Worm (Caenorhabditis elegans): ENCODE measurements around the gene C33G3.5.

C33G3.5 gene

ce11 chrX:14078574-14078973 is at the start of gene C33G3.5:
TSS of gene C33G3.5 (minus strand) at chrX:14078674.
- TF ChIP-seq mdl-1 (tag; optimal IDR thresholded peaks at IDR 0.05) (no peak), lin-13 (GFP tag; optimal IDR thresholded peaks at IDR 0.05) (no peak), nhr-10 (tag; optimal IDR thresholded peaks at IDR 0.05) (no peak), mab-5 (tag; optimal IDR thresholded peaks at IDR 0.05) (no peak), alr-1 (tag; optimal IDR thresholded peaks at IDR 0.05) (no peak), ztf-11 (tag; optimal IDR thresholded peaks at IDR 0.05) (no peak)

DNA sequence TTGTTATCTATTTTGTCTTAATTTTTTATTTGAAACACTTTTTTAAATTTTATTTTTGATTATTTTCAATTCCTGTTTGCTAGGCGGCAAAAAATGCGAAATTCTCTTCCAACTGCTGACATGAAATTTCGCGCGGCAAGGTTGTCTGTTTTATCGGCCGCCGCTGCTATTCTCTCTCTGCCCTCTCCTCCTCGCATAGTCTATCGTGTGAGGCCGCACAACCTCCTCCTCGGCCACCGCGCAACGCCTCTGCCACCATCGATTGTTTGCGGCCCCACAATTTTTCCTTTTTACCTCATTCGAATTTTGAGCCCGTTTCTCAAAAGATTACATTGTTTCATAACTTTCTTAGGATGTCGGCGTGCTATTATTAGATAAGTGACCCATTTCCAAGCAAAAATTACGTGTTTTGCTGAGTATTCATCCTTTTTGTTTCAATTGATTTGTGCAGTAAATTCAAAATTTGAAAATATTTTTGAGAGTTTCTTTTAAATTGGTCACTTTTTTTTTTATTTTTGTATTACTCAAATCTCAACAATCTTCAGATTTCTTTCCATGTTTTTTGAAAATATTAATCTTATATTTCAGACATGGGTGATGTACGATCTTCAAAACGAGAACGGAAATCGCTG is 48.9 kb upstream of the C33G3.5 start, which contains the start of gene F28H6.4:
F28H6.4 (plus strand) TSS at position 582 of the 632 bp plus-strand sequence.
- TF ChIP-seq fos-1 (tag; optimal IDR thresholded peaks at IDR 0.05) (peak; percentile 17), unc-55 (GFP tag; optimal IDR thresholded peaks at IDR 0.05) (peak; percentile 47), unc-62 (GFP tag; optimal IDR thresholded peaks at IDR 0.05) (no peak), ceh-82 (tag; optimal IDR thresholded peaks at IDR 0.05) (no peak), nhr-12 (tag; optimal IDR thresholded peaks at IDR 0.05) (no peak)

DNA sequence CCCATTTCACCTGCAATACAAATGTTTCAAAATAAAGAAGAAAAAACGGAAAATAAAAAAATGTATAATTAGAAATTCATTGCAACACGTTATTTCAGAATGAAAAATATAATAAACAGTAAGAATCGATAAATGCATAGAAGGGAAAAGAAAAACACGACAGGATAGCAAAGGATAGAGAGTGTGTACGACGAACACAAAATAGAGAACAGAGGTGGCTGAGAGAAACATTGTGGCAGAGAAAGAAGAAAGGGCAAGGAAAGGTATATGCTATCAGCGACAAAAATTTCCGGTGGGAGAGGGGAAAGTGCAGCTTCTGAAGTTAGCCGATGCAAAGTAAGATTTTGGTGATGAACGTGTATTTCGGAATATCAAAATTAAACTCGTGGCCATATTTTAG is 47.4 kb upstream of the C33G3.5 start, which contains the start of gene F28H6.6:
F28H6.6 (minus strand) TSS at position 10 of the 400 bp plus-strand sequence.
- no peak for TF ChIP-seq nhr-21 (tag; optimal IDR thresholded peaks at IDR 0.05)
- TF ChIP-seq snpc-4 (tag; optimal IDR thresholded peaks at IDR 0.05) = no peak
- TF ChIP-seq blmp-1 (tag; optimal IDR thresholded peaks at IDR 0.05; ENCODE audit: insufficient read depth) = no peak
- no peak for TF ChIP-seq skn-1 (tag; optimal IDR thresholded peaks at IDR 0.05)
- TF ChIP-seq unc-39 (tag; optimal IDR thresholded peaks at IDR 0.05) = no peak
- no peak for TF ChIP-seq ZK546.5 (tag; optimal IDR thresholded peaks at IDR 0.05)
- no peak for TF ChIP-seq elt-1 (tag; optimal IDR thresholded peaks at IDR 0.05)

ce11 chrX:14118762-14119161 is 40.3 kb upstream of the C33G3.5 start:
- TF ChIP-seq aly-2 (tag; optimal IDR thresholded peaks at IDR 0.05) = no peak
- TF ChIP-seq lin-11 (tag; optimal IDR thresholded peaks at IDR 0.05) = no peak
- TF ChIP-seq sem-4 (tag; optimal IDR thresholded peaks at IDR 0.05) = no peak
- TF ChIP-seq sma-9 (GFP tag; optimal IDR thresholded peaks at IDR 0.05) = no peak
- no peak for TF ChIP-seq sma-9 (tag; optimal IDR thresholded peaks at IDR 0.05)
- TF ChIP-seq C34F6.9 (tag; optimal IDR thresholded peaks at IDR 0.05) = no peak
- no peak for TF ChIP-seq zag-1 (tag; optimal IDR thresholded peaks at IDR 0.05)
- TF ChIP-seq ztf-4 (tag; optimal IDR thresholded peaks at IDR 0.05) = no peak
- TF ChIP-seq nhr-6 (tag; optimal IDR thresholded peaks at IDR 0.05) = no peak
- TF ChIP-seq lin-13 (GFP tag; optimal IDR thresholded peaks at IDR 0.05) = no peak

DNA sequence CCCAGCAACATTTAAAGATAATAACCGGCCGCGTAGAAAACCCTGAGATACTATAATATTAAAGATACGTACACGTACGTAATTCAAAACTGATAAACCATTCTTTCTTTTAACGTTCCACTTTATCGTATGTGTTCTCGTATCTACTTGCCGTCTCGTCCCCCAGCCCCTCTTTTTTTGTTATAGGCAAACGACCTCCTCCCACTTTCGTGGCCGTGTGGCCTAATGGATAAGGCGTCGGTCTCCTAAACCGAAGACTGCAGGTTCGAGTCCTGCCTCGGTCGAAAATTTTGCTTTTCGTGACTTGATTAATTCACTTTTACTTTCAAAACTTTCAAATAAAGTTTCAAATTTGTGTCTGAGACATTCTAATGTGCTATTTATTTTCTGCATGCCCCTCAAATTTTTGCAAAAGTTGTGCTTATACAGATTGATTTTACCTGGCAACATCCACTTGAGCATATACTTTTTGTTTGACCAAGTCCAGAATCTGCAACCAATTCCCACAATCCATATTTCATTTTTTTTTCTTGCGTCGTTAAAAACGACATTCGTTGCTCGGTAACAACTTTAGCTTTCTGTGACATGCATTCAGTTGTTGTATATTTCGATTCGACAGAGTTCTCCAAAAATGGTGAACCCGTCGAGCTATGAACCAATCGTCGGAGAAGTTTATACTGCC is 37.1 kb upstream of the C33G3.5 start, which contains the start of gene F28H6.7:
F28H6.7 (plus strand) TSS at position 632 of the 682 bp plus-strand sequence.
- peak; percentile 61 for TF ChIP-seq sma-9 (GFP tag; optimal IDR thresholded peaks at IDR 0.05)
- TF ChIP-seq sma-9 (tag; optimal IDR thresholded peaks at IDR 0.05) = no peak
- peak; percentile 57 for TF ChIP-seq fos-1 (tag; optimal IDR thresholded peaks at IDR 0.05)
- TF ChIP-seq lin-13 (GFP tag; optimal IDR thresholded peaks at IDR 0.05) = peak; percentile 29
- peak; percentile 11 for TF ChIP-seq crh-2 (tag; optimal IDR thresholded peaks at IDR 0.05)
- TF ChIP-seq unc-55 (GFP tag; optimal IDR thresholded peaks at IDR 0.05) = peak; percentile 20
- TF ChIP-seq nhr-21 (tag; optimal IDR thresholded peaks at IDR 0.05) = peak; percentile 51
- TF ChIP-seq nhr-129 (tag; optimal IDR thresholded peaks at IDR 0.05) = peak; percentile 54
- peak; percentile 30 for TF ChIP-seq F13H6.1 (tag; optimal IDR thresholded peaks at IDR 0.05)
- TF ChIP-seq sma-3 (GFP tag; optimal IDR thresholded peaks at IDR 0.05) = peak; percentile 50
- no peak for TF ChIP-seq unc-62 (GFP tag; optimal IDR thresholded peaks at IDR 0.05)
- no peak for TF ChIP-seq dmd-4 (tag; optimal IDR thresholded peaks at IDR 0.05)
- TF ChIP-seq nhr-6 (tag; optimal IDR thresholded peaks at IDR 0.05) = no peak
- TF ChIP-seq nhr-11 (tag; optimal IDR thresholded peaks at IDR 0.05) = peak; percentile 25
- peak; percentile 42 for TF ChIP-seq Y55F3AM.14 (GFP tag; optimal IDR thresholded peaks at IDR 0.05)

Measured in whole organism, L2 larva.